Fruit fly (Drosophila melanogaster) whole organism, embryonic: ENCODE measurements around the gene CG9467.
A peak's percentile ranks its signal among the peaks of the same experiment; 100 is the strongest.

ENCODE experiments used
- Bgb ChIP-seq: fragments of 200-800 bp; sonication (Bioruptor generic); IDR thresholded peaks from 2 replicates; pipeline ENCODE4 v1.3.6; 2022; ENCODE audit warnings: missing biosample characterization, missing genetic modification characterization; ENCODE audit not compliant: partially characterized antibody
- CG10321 ChIP-seq: fragments of 200-800 bp; sonication (Bioruptor generic); IDR thresholded peaks from 2 replicates; pipeline ENCODE4 v1.3.6; 2022; ENCODE audit warnings: missing biosample characterization, missing genetic modification characterization
- CG10366 ChIP-seq: fragments of 200-800 bp; sonication (Bioruptor generic); IDR thresholded peaks from 2 replicates; pipeline ENCODE4 v1.3.6; 2022; ENCODE audit warnings: missing biosample characterization, missing genetic modification characterization
- CG10565 ChIP-seq: fragments of 200-800 bp; sonication (Bioruptor generic); optimal IDR thresholded peaks from 3 replicates; lab custom pipeline; 2016; ENCODE audit warnings: missing biosample characterization, mild to moderate bottlenecking, missing genetic modification characterization
- CG11398 ChIP-seq: fragments of 200-800 bp; sonication (Bioruptor generic); optimal IDR thresholded peaks from 2 replicates; lab custom pipeline; 2016; ENCODE audit warnings: missing biosample characterization, missing genetic modification characterization
- CG11504 ChIP-seq: fragments of 200-800 bp; sonication (Bioruptor generic); optimal IDR thresholded peaks from 3 replicates; lab custom pipeline; 2019; ENCODE audit warnings: missing biosample characterization, mild to moderate bottlenecking, missing genetic modification characterization, moderate library complexity
- CG11723 ChIP-seq: fragments of 200-800 bp; sonication (Bioruptor generic); optimal IDR thresholded peaks from 2 replicates; lab custom pipeline; 2017; ENCODE audit warnings: missing biosample characterization, mild to moderate bottlenecking, missing genetic modification characterization
- CG14860 ChIP-seq: fragments of 200-800 bp; sonication (Bioruptor generic); IDR thresholded peaks from 3 replicates; pipeline ENCODE4 v1.3.6; 2022; ENCODE audit warnings: missing biosample characterization, missing genetic modification characterization; ENCODE audit not compliant: partially characterized antibody
- CG15073 ChIP-seq: fragments of 200-800 bp; sonication (Bioruptor generic); optimal IDR thresholded peaks from 2 replicates; lab custom pipeline; 2016; ENCODE audit warnings: missing biosample characterization, missing genetic modification characterization
- CG1792 ChIP-seq: fragments of 200-800 bp; sonication (Bioruptor generic); optimal IDR thresholded peaks from 2 replicates; lab custom pipeline; 2016; ENCODE audit warnings: missing biosample characterization, missing genetic modification characterization
- CG18262 ChIP-seq: fragments of 200-800 bp; optimal IDR thresholded peaks from 3 replicates; lab custom pipeline; 2019; ENCODE audit warnings: missing biosample characterization, mild to moderate bottlenecking, missing genetic modification characterization, moderate library complexity
- CG18599 ChIP-seq: fragments of 200-800 bp; sonication (Bioruptor generic); optimal IDR thresholded peaks from 3 replicates; lab custom pipeline; 2017; ENCODE audit warnings: missing biosample characterization, missing genetic modification characterization, mild to moderate bottlenecking, moderate library complexity, missing genetic modification reagents
- CG2120 ChIP-seq: fragments of 200-800 bp; sonication (Bioruptor generic); optimal IDR thresholded peaks from 3 replicates; lab custom pipeline; 2016; ENCODE audit warnings: missing biosample characterization, missing genetic modification characterization
- CG2712 ChIP-seq: fragments of 200-800 bp; optimal IDR thresholded peaks from 3 replicates; lab custom pipeline; 2019; ENCODE audit warnings: missing biosample characterization, mild to moderate bottlenecking, missing genetic modification characterization, moderate library complexity
- CG31224 ChIP-seq: fragments of 200-800 bp; sonication (Bioruptor generic); IDR thresholded peaks from 2 replicates; pipeline ENCODE4 v1.3.6; 2022; ENCODE audit warnings: missing biosample characterization, missing genetic modification characterization
- CG31441 ChIP-seq: fragments of 200-800 bp; sonication (Bioruptor generic); IDR thresholded peaks from 2 replicates; pipeline ENCODE4 v1.3.6; 2022; ENCODE audit warnings: missing biosample characterization, missing genetic modification characterization
- CG32532 ChIP-seq: fragments of 200-800 bp; sonication (Bioruptor generic); IDR thresholded peaks from 2 replicates; pipeline ENCODE4 v1.3.6; 2022; ENCODE audit warnings: missing biosample characterization, missing genetic modification characterization
- CG3726 ChIP-seq: fragments of 200-800 bp; sonication (Bioruptor generic); IDR thresholded peaks from 3 replicates; pipeline ENCODE4, ENCODE4 v1.3.6; 2022; ENCODE audit warnings: missing biosample characterization, missing genetic modification characterization
- CG42726 ChIP-seq: fragments of 200-800 bp; sonication (Bioruptor generic); IDR thresholded peaks from 2 replicates; pipeline ENCODE4 v1.3.6; 2022; ENCODE audit warnings: missing biosample characterization, missing genetic modification characterization; ENCODE audit not compliant: partially characterized antibody
- CG4404 ChIP-seq: fragments of 200-800 bp; sonication (Bioruptor generic); IDR thresholded peaks from 2 replicates; pipeline ENCODE4 v1.3.6; 2022; ENCODE audit warnings: missing biosample characterization, missing genetic modification characterization
- CG4424 ChIP-seq: fragments of 200-800 bp; sonication (Bioruptor generic); optimal IDR thresholded peaks from 3 replicates; lab custom pipeline; 2016; ENCODE audit warnings: missing biosample characterization, missing genetic modification characterization
- CG4730 ChIP-seq: fragments of 200-800 bp; sonication (Bioruptor generic); IDR thresholded peaks from 2 replicates; pipeline ENCODE4 v1.3.6; 2022; ENCODE audit warnings: missing biosample characterization, missing genetic modification characterization
- CG7839 ChIP-seq: fragments of 200-800 bp; sonication (Bioruptor generic); optimal IDR thresholded peaks from 3 replicates; lab custom pipeline; 2018; ENCODE audit warnings: missing biosample characterization, mild to moderate bottlenecking, missing genetic modification characterization, moderate library complexity
- CG8388 ChIP-seq: fragments of 200-800 bp; sonication (Bioruptor generic); optimal IDR thresholded peaks from 2 replicates; lab custom pipeline; 2019; ENCODE audit warnings: missing biosample characterization, mild to moderate bottlenecking, missing genetic modification characterization, moderate library complexity
- CG8765 ChIP-seq: fragments of 200-800 bp; sonication (Bioruptor generic); IDR thresholded peaks from 2 replicates; pipeline ENCODE4 v1.3.6; 2022; ENCODE audit warnings: missing biosample characterization, missing genetic modification characterization
- CG8924 ChIP-seq: fragments of 200-800 bp; optimal IDR thresholded peaks from 3 replicates; lab custom pipeline; 2019; ENCODE audit warnings: missing biosample characterization, mild to moderate bottlenecking, missing genetic modification characterization, moderate library complexity
- CG9817 ChIP-seq: fragments of 200-800 bp; sonication (Bioruptor generic); optimal IDR thresholded peaks from 2 replicates; lab custom pipeline; 2018; ENCODE audit warnings: missing biosample characterization, mild to moderate bottlenecking, missing genetic modification characterization, moderate library complexity
- Fer1 ChIP-seq: fragments of 200-800 bp; sonication (Bioruptor generic); optimal IDR thresholded peaks from 2 replicates; lab custom pipeline; 2017; ENCODE audit warnings: missing biosample characterization, mild to moderate bottlenecking, missing genetic modification characterization
- Fer2 ChIP-seq: fragments of 200-800 bp; sonication (Bioruptor generic); optimal IDR thresholded peaks from 2 replicates; lab custom pipeline; 2018; ENCODE audit warnings: missing biosample characterization, mild to moderate bottlenecking, missing genetic modification characterization, moderate library complexity
- Hr78 ChIP-seq, 2 experiments: fragments of 200-800 bp in 1 of 2; fragments of >200 bp in 1 of 2; sonication (Bioruptor generic) in 1 of 2; optimal IDR thresholded peaks; 2 replicates each; lab custom pipeline; 2017 to 2019; ENCODE audit warnings: missing biosample characterization in 2 of 2, missing genetic modification characterization in 2 of 2, mild to moderate bottlenecking in 1 of 2, moderate library complexity in 1 of 2
- Myb ChIP-seq: fragments of 200-800 bp; sonication (Bioruptor generic); optimal IDR thresholded peaks from 2 replicates; lab custom pipeline; 2016; ENCODE audit warnings: missing biosample characterization, missing genetic modification characterization
- NC2α ChIP-seq: fragments of 200-800 bp; sonication (Bioruptor generic); optimal IDR thresholded peaks from 2 replicates; lab custom pipeline; 2016; ENCODE audit warnings: missing biosample characterization, missing genetic modification characterization
- NFAT ChIP-seq: fragments of 200-800 bp; sonication (Bioruptor generic); IDR thresholded peaks from 2 replicates; pipeline ENCODE4 v1.3.6; 2022; ENCODE audit warnings: missing biosample characterization, missing genetic modification characterization
- NK7.1 ChIP-seq: fragments of 200-800 bp; sonication (Bioruptor generic); optimal IDR thresholded peaks from 3 replicates; lab custom pipeline; 2016; ENCODE audit warnings: missing biosample characterization, missing genetic modification characterization
- PHDP ChIP-seq: fragments of 200-800 bp; sonication (Bioruptor generic); optimal IDR thresholded peaks from 3 replicates; lab custom pipeline; 2018; ENCODE audit warnings: missing biosample characterization, mild to moderate bottlenecking, missing genetic modification characterization, moderate library complexity
- Rx ChIP-seq: fragments of 200-800 bp; sonication (Bioruptor generic); IDR thresholded peaks from 2 replicates; pipeline ENCODE4 v1.3.6; 2022; ENCODE audit warnings: missing biosample characterization, missing genetic modification characterization
- Scr ChIP-seq: fragments of 200-800 bp; sonication (Bioruptor generic); IDR thresholded peaks from 2 replicates; pipeline ENCODE4 v1.3.6; 2022; ENCODE audit warnings: missing biosample characterization, missing genetic modification characterization; ENCODE audit not compliant: partially characterized antibody
- Sox100B ChIP-seq: fragments of 200-800 bp; sonication (Bioruptor generic); optimal IDR thresholded peaks from 3 replicates; lab custom pipeline; 2018; ENCODE audit warnings: missing biosample characterization, mild to moderate bottlenecking, missing genetic modification characterization
- ase ChIP-seq: fragments of 200-800 bp; sonication (Bioruptor generic); IDR thresholded peaks from 3 replicates; pipeline ENCODE4 v1.3.6; 2022; ENCODE audit warnings: missing biosample characterization, missing genetic modification characterization
- bab2 ChIP-seq: fragments of 200-800 bp; sonication (Bioruptor generic); optimal IDR thresholded peaks from 2 replicates; lab custom pipeline; 2016; ENCODE audit warnings: missing biosample characterization, missing genetic modification characterization
- bowl ChIP-seq: fragments of 200-800 bp; sonication (Bioruptor generic); IDR thresholded peaks from 2 replicates; pipeline ENCODE4 v1.3.6; 2022; ENCODE audit warnings: missing biosample characterization, missing genetic modification characterization
- dmrt11E ChIP-seq: fragments of 200-800 bp; sonication (Bioruptor generic); optimal IDR thresholded peaks from 3 replicates; lab custom pipeline; 2018; ENCODE audit warnings: missing biosample characterization, mild to moderate bottlenecking, missing genetic modification characterization, moderate library complexity
- en ChIP-seq: fragments of 200-800 bp; sonication (Bioruptor generic); optimal IDR thresholded peaks from 2 replicates; lab custom pipeline; 2016; ENCODE audit warnings: missing biosample characterization, missing genetic modification characterization
- fd102C ChIP-seq: fragments of 200-800 bp; sonication (Bioruptor generic); optimal IDR thresholded peaks from 2 replicates; lab custom pipeline; 2018; ENCODE audit warnings: missing biosample characterization, mild to moderate bottlenecking, missing genetic modification characterization, moderate library complexity
- grau ChIP-seq: fragments of 200-800 bp; optimal IDR thresholded peaks from 3 replicates; lab custom pipeline; 2019; ENCODE audit warnings: missing biosample characterization, mild to moderate bottlenecking, missing genetic modification characterization, moderate library complexity
- psq ChIP-seq: fragments of 200-800 bp; sonication (Bioruptor generic); optimal IDR thresholded peaks from 2 replicates; lab custom pipeline; 2017; ENCODE audit warnings: missing biosample characterization, missing genetic modification characterization
- sens ChIP-seq: fragments of 200-800 bp; sonication (Bioruptor generic); peaks from one replicate; lab custom pipeline; 2016; ENCODE audit warnings: missing biosample characterization, missing genetic modification characterization
- unpg ChIP-seq: fragments of 200-800 bp; sonication (Bioruptor generic); optimal IDR thresholded peaks from 3 replicates; lab custom pipeline; 2018; ENCODE audit warnings: missing biosample characterization, mild to moderate bottlenecking, missing genetic modification characterization, moderate library complexity
- vvl ChIP-seq: fragments of 200-800 bp; sonication (Bioruptor generic); IDR thresholded peaks from 2 replicates; pipeline ENCODE4 v1.3.6; 2022; ENCODE audit warnings: missing biosample characterization, missing genetic modification characterization
- wor ChIP-seq: fragments of 200-800 bp; sonication (Bioruptor generic); IDR thresholded peaks from 2 replicates; pipeline ENCODE4 v1.3.6; 2022; ENCODE audit warnings: missing biosample characterization, missing genetic modification characterization

CG9467 gene

DNA sequence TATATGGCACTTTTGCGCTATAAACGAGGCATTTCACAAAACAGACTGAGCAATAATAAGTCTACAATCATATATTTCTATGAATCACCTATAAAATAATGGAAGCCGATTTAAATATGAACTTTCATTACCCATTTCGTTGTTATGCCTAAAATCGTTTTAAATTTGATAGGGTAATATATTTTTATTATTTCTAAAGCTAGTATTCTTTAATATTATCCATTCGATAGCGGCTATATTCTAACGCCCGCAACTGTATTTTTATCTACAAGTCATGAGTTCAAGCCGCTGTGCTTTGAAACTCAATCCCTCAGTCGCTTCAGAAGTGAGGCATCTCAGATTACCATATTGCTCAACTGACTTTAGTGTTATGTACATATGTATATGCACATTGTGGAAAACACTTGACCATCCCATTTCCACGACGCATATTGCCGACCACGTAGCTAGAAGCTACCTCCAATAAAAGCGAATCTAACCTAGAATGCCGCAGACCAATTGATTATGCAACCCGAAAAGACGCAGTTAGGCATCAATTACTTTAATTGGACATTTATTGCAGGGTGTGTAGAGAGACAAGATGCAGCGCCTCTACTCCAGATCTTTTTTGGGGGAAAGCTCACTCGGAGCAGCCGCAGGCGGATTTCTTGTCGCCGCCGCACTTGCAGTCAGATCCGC lies 17.4 kb downstream of the CG9467 start:
- TF ChIP-seq CG11504 (tag; lab: Kevin White, UChicago) (no peak), Scr (GFP tag; lab: Robert Waterston, UW) (no peak), CG14860 (GFP tag; lab: Robert Waterston, UW) (no peak), CG1792 (GFP tag; lab: Kevin White, UChicago) (no peak), CG9817 (tag; lab: Kevin White, UChicago) (no peak), Fer1 (GFP tag; lab: Kevin White, UChicago) (peak; percentile 2), dmrt11E (tag; lab: Kevin White, UChicago) (peak; percentile 2), sens (peak; percentile 25), unpg (peak; percentile 47), CG2120 (peak; percentile 24), en (GFP tag; lab: Kevin White, UChicago) (no peak), bowl (GFP tag; lab: Robert Waterston, UW) (no peak), CG32532 (GFP tag; lab: Robert Waterston, UW) (no peak), CG10565 (GFP tag; lab: Kevin White, UChicago) (no peak), CG7839 (peak; percentile 41), CG18262 (tag; lab: Kevin White, UChicago) (peak; percentile 27), NFAT (GFP tag; lab: Robert Waterston, UW) (no peak), CG3726 (GFP tag; lab: Robert Waterston, UW) (no peak), Fer2 (tag; lab: Kevin White, UChicago) (no peak), CG4404 (GFP tag; lab: Robert Waterston, UW) (no peak), Hr78 (GFP tag; optimal IDR thresholded peaks at IDR 0.05; lab: Kevin White, UChicago) (peak in 1 of 2 experiments; percentile 52), CG31224 (no peak), fd102C (no peak), Bgb (GFP tag; lab: Robert Waterston, UW) (peak; percentile 21; the same call in 1 of the 2 replicates), CG18599 (GFP tag; lab: Kevin White, UChicago) (peak; percentile 7), CG8388 (peak; percentile 50), NK7.1 (no peak), CG4730 (no peak), CG10321 (GFP tag; lab: Robert Waterston, UW) (no peak), Sox100B (GFP tag; lab: Kevin White, UChicago) (no peak), CG11398 (no peak), CG11723 (GFP tag; lab: Kevin White, UChicago) (no peak), CG4424 (GFP tag; lab: Kevin White, UChicago) (no peak), vvl (GFP tag; lab: Robert Waterston, UW) (0 out of 2 replicates have a peak, but pooled peaks have one; percentile 8), CG42726 (GFP tag; lab: Robert Waterston, UW) (no peak), PHDP (tag; lab: Kevin White, UChicago) (peak; percentile 26), CG8924 (tag; lab: Kevin White, UChicago) (no peak), Rx (GFP tag; lab: Robert Waterston, UW) (no peak), CG31441 (GFP tag; lab: Robert Waterston, UW) (peak; percentile 39; the same call in 1 of the 2 replicates), ase (no peak), psq (no peak), CG10366 (GFP tag; lab: Robert Waterston, UW) (no peak), Myb (no peak), bab2 (GFP tag; lab: Kevin White, UChicago) (no peak), CG15073 (GFP tag; lab: Kevin White, UChicago) (no peak), NC2α (GFP tag; lab: Kevin White, UChicago) (no peak), CG2712 (tag; lab: Kevin White, UChicago) (peak; percentile 35), grau (peak; percentile 15), wor (GFP tag; lab: Robert Waterston, UW) (no peak), CG8765 (no peak)
